Worm (Caenorhabditis elegans): ENCODE measurements around the gene txdc-9.
A peak's percentile ranks its signal among the peaks of the same experiment; 100 is the strongest.

Gene txdc-9

ce11 chrIII:6447521-6447920 is 15.5 kb downstream of the txdc-9 start:
- no peak for TF ChIP-seq Y116A8C.19 (tag; optimal IDR thresholded peaks at IDR 0.05; ENCODE audit: borderline replicate concordance)
- no peak for TF ChIP-seq unc-30 (tag; optimal IDR thresholded peaks at IDR 0.05)
- TF ChIP-seq rnt-1 (tag; optimal IDR thresholded peaks at IDR 0.05) = peak; percentile 51
- TF ChIP-seq nhr-77 (tag; optimal IDR thresholded peaks at IDR 0.05) = no peak
- no peak for TF ChIP-seq irx-1 (tag; optimal IDR thresholded peaks at IDR 0.05)
- no peak for TF ChIP-seq aly-2 (tag; optimal IDR thresholded peaks at IDR 0.05)
- TF ChIP-seq nhr-11 (tag; optimal IDR thresholded peaks at IDR 0.05) = peak; percentile 34
- TF ChIP-seq fos-1 (tag; optimal IDR thresholded peaks at IDR 0.05) = no peak
- no peak for TF ChIP-seq skn-1 (tag; optimal IDR thresholded peaks at IDR 0.05)
- TF ChIP-seq efl-1 (optimal IDR thresholded peaks at IDR 0.05) = peak in 1 of 2 experiments; percentile 1
- no peak for TF ChIP-seq efl-1 (GFP tag; optimal IDR thresholded peaks at IDR 0.05 in 1 of 2)
- no peak for TF ChIP-seq efl-3 (GFP tag; optimal IDR thresholded peaks at IDR 0.05)
- TF ChIP-seq pax-3 (tag; optimal IDR thresholded peaks at IDR 0.05) = no peak
- TF ChIP-seq dpl-1 (GFP tag; optimal IDR thresholded peaks at IDR 0.05) = peak in 2 of 3 experiments; percentile 17 to 36
- TF ChIP-seq elt-2 (tag; optimal IDR thresholded peaks at IDR 0.05) = peak; percentile 63
- TF ChIP-seq egl-27 (tag; optimal IDR thresholded peaks at IDR 0.05) = no peak
- TF ChIP-seq nhr-20 (tag; optimal IDR thresholded peaks at IDR 0.05) = peak; percentile 77
- TF ChIP-seq C04F5.9 (tag; optimal IDR thresholded peaks at IDR 0.05) = no peak
- no peak for TF ChIP-seq xbp-1 (tag; optimal IDR thresholded peaks at IDR 0.05)
- no peak for TF ChIP-seq ztf-11 (tag; optimal IDR thresholded peaks at IDR 0.05)
- TF ChIP-seq lsy-2 (tag; optimal IDR thresholded peaks at IDR 0.05) = peak in 1 of 2 experiments; percentile 32
- TF ChIP-seq pag-3 (tag; optimal IDR thresholded peaks at IDR 0.05; ENCODE audit: borderline replicate concordance, insufficient read depth) = no peak
- TF ChIP-seq ceh-90 (tag; optimal IDR thresholded peaks at IDR 0.05) = no peak
- peak in 1 of 6 experiments; percentile 49 for TF ChIP-seq elt-3 (tag; optimal IDR thresholded peaks at IDR 0.05)
- TF ChIP-seq dsc-1 (tag; optimal IDR thresholded peaks at IDR 0.05) = no peak
- TF ChIP-seq blmp-1 (tag; optimal IDR thresholded peaks at IDR 0.05) = peak; percentile 69
- peak; percentile 13 to 49 for TF ChIP-seq lin-35 (GFP tag; optimal IDR thresholded peaks at IDR 0.05)
- TF ChIP-seq tlp-1 (tag; optimal IDR thresholded peaks at IDR 0.05) = no peak
- TF ChIP-seq mdl-1 (tag; optimal IDR thresholded peaks at IDR 0.05) = peak in 1 of 2 experiments; percentile 66
- peak; percentile 45 for TF ChIP-seq nhr-90 (tag; optimal IDR thresholded peaks at IDR 0.05; ENCODE audit: poor library complexity)
- no peak for TF ChIP-seq lin-15B (tag; optimal IDR thresholded peaks at IDR 0.05)
- no peak for TF ChIP-seq F16B12.6 (tag; optimal IDR thresholded peaks at IDR 0.05)
- no peak for TF ChIP-seq ets-5 (GFP tag; IDR thresholded peaks at IDR 0.05)
- TF ChIP-seq nhr-28 (tag; optimal IDR thresholded peaks at IDR 0.05) = no peak
- TF ChIP-seq zag-1 (tag; optimal IDR thresholded peaks at IDR 0.05) = no peak
- TF ChIP-seq unc-130 (tag; optimal IDR thresholded peaks at IDR 0.05) = no peak
- no peak for TF ChIP-seq zip-4 (GFP tag; optimal IDR thresholded peaks at IDR 0.05)
- no peak for TF ChIP-seq ceh-8 (GFP tag; optimal IDR thresholded peaks at IDR 0.05)
- TF ChIP-seq nhr-76 (tag; optimal IDR thresholded peaks at IDR 0.05) = no peak
- TF ChIP-seq swsn-7 (tag; optimal IDR thresholded peaks at IDR 0.05) = no peak
- TF ChIP-seq sup-37 (GFP tag; optimal IDR thresholded peaks at IDR 0.05) = no peak
- TF ChIP-seq lin-14 (GFP tag; optimal IDR thresholded peaks at IDR 0.05) = peak; percentile 76
- TF ChIP-seq nhr-237 (tag; optimal IDR thresholded peaks at IDR 0.05) = no peak
- TF ChIP-seq fkh-8 (tag; optimal IDR thresholded peaks at IDR 0.05) = no peak
- no peak for TF ChIP-seq hpl-2 (GFP tag; optimal IDR thresholded peaks at IDR 0.05)
- TF ChIP-seq hlh-4 (tag; optimal IDR thresholded peaks at IDR 0.05) = no peak
- TF ChIP-seq nhr-47 (tag; optimal IDR thresholded peaks at IDR 0.05) = no peak
- TF ChIP-seq mab-9 (GFP tag; IDR thresholded peaks at IDR 0.05) = no peak
- TF ChIP-seq C16A3.4 (tag; optimal IDR thresholded peaks at IDR 0.05) = peak; percentile 16
- TF ChIP-seq tbx-2 (tag; optimal IDR thresholded peaks at IDR 0.05) = peak; percentile 12
- no peak for TF ChIP-seq vab-15 (tag; optimal IDR thresholded peaks at IDR 0.05)
- no peak for TF ChIP-seq ceh-88 (GFP tag; IDR thresholded peaks at IDR 0.05)
- TF ChIP-seq lin-39 (tag; optimal IDR thresholded peaks at IDR 0.05) = no peak
- TF ChIP-seq snu-23 (GFP tag; optimal IDR thresholded peaks at IDR 0.05) = peak; percentile 68
